Fruit fly (Drosophila melanogaster): ENCODE results near the gene CG32832.

dm6 chr2L:16886459-16886858 is 7.4 kb upstream of the CG32832 start:
- TF ChIP-seq CTCF (optimal IDR thresholded peaks at IDR 0.05) (no peak), CG8478 (optimal IDR thresholded peaks at IDR 0.05) (no peak)
